Fruit fly (Drosophila melanogaster): ENCODE results near the gene Skp2.

The Skp2 gene

dm6 chr3R:4359625-4360024, 22.2 kb upstream of the Skp2 start, which contains the start of gene CG1090 (continued):
- TF ChIP-seq tin (GFP tag; optimal IDR thresholded peaks at IDR 0.05) (no peak), Xbp1 (GFP tag; optimal IDR thresholded peaks at IDR 0.05) (no peak), CG1792 (GFP tag; optimal IDR thresholded peaks at IDR 0.05) (no peak), D19A (tag; optimal IDR thresholded peaks at IDR 0.05) (no peak), CG11695 (GFP tag; IDR thresholded peaks at IDR 0.05) (no peak), CG4820 (GFP tag; optimal IDR thresholded peaks at IDR 0.05) (no peak), Bgb (GFP tag; IDR thresholded peaks at IDR 0.05; ENCODE audit: partially characterized antibody) (no peak), run (tag; optimal IDR thresholded peaks at IDR 0.05) (no peak), Fer1 (GFP tag; optimal IDR thresholded peaks at IDR 0.05) (no peak), bab2 (GFP tag; optimal IDR thresholded peaks at IDR 0.05) (no peak), ap (GFP tag; IDR thresholded peaks at IDR 0.05) (no peak), CG12659 (GFP tag; optimal IDR thresholded peaks at IDR 0.05) (peak; percentile 10), Sin3A (optimal IDR thresholded peaks at IDR 0.05) (no peak), B-H2 (GFP tag; optimal IDR thresholded peaks at IDR 0.05) (peak; percentile 5), ash1 (GFP tag; optimal IDR thresholded peaks at IDR 0.05) (no peak), klu (GFP tag; IDR thresholded peaks at IDR 0.05) (no peak), CG6765 (GFP tag; optimal IDR thresholded peaks at IDR 0.05) (peak; percentile 82), jumu (GFP tag; optimal IDR thresholded peaks at IDR 0.05) (no peak), CG10654 (GFP tag; optimal IDR thresholded peaks at IDR 0.05) (no peak), caup (GFP tag; optimal IDR thresholded peaks at IDR 0.05; ENCODE audit: severe bottlenecking) (peak; percentile 29), CG8478 (optimal IDR thresholded peaks at IDR 0.05) (no peak), lmd (GFP tag; IDR thresholded peaks at IDR 0.05) (0 out of 2 replicates have a peak, but pooled peaks have one; percentile 13), CG14050 (GFP tag; IDR thresholded peaks at IDR 0.05) (no peak), Abd-B (GFP tag; optimal IDR thresholded peaks at IDR 0.05) (no peak), CG11093 (GFP tag; IDR thresholded peaks at IDR 0.05) (no peak), Fer3 (tag; optimal IDR thresholded peaks at IDR 0.05) (peak; percentile 11), CG30403 (GFP tag; optimal IDR thresholded peaks at IDR 0.05) (no peak), tap (tag; optimal IDR thresholded peaks at IDR 0.05) (no peak), CG13775 (GFP tag; optimal IDR thresholded peaks at IDR 0.05) (no peak), CG15696 (tag; optimal IDR thresholded peaks at IDR 0.05) (no peak), CG3065 (GFP tag; optimal IDR thresholded peaks at IDR 0.05) (no peak), CG2889 (GFP tag; IDR thresholded peaks at IDR 0.05) (no peak), crol (GFP tag; IDR thresholded peaks at IDR 0.05) (no peak), Aef1 (GFP tag; IDR thresholded peaks at IDR 0.05) (no peak), H15 (GFP tag; IDR thresholded peaks at IDR 0.05) (no peak), psq (GFP tag; optimal IDR thresholded peaks at IDR 0.05) (no peak), Meics (GFP tag; optimal IDR thresholded peaks at IDR 0.05) (peak; percentile 52), CG10321 (GFP tag; IDR thresholded peaks at IDR 0.05) (no peak), Hsf (GFP tag; optimal IDR thresholded peaks at IDR 0.05) (no peak), Rfx (GFP tag; IDR thresholded peaks at IDR 0.05) (no peak), Elba2 (GFP tag; optimal IDR thresholded peaks at IDR 0.05) (no peak), Dref (GFP tag; IDR thresholded peaks at IDR 0.05) (no peak), CG5180 (GFP tag; optimal IDR thresholded peaks at IDR 0.05) (peak; percentile 24), Hr51 (GFP tag; optimal IDR thresholded peaks at IDR 0.05) (no peak), Max (GFP tag; optimal IDR thresholded peaks at IDR 0.05) (no peak), CG3407 (GFP tag; optimal IDR thresholded peaks at IDR 0.05) (no peak), CG3163 (GFP tag; optimal IDR thresholded peaks at IDR 0.05) (no peak), CG10565 (GFP tag; optimal IDR thresholded peaks at IDR 0.05) (no peak), CG1603 (tag; optimal IDR thresholded peaks at IDR 0.05) (no peak), CG15601 (tag; optimal IDR thresholded peaks at IDR 0.05) (no peak), cato (GFP tag; optimal IDR thresholded peaks at IDR 0.05; ENCODE audit: borderline replicate concordance) (no peak), Lhr (GFP tag; optimal IDR thresholded peaks at IDR 0.05) (no peak), CG11696 (GFP tag; IDR thresholded peaks at IDR 0.05) (0 out of 2 replicates have a peak, but pooled peaks have one; percentile 11)
